Worm (Caenorhabditis elegans) whole organism, mixed stage, embryonic: Measurements from ENCODE around the gene ZK666.4.

Experiments used
- M03D4.4 ChIP-seq: sonication (generic microtip); optimal IDR thresholded peaks from 2 replicates; lab custom pipeline; 2017; ENCODE audit warnings: mild to moderate bottlenecking, missing genetic modification characterization, missing compliant biosample characterization
- bed-3 ChIP-seq: fragments of 200-800 bp; sonication (Bioruptor generic); optimal IDR thresholded peaks from 3 replicates; lab custom pipeline; 2018; ENCODE audit warnings: mild to moderate bottlenecking, missing genetic modification characterization, moderate library complexity, missing compliant biosample characterization
- blmp-1 ChIP-seq: fragments of 150-350 bp; optimal IDR thresholded peaks from 2 replicates; lab custom pipeline; 2014; ENCODE audit warnings: missing biosample characterization, missing genetic modification characterization
- ceh-39 ChIP-seq: fragments of 150-350 bp; optimal IDR thresholded peaks from 2 replicates; lab custom pipeline; 2014; ENCODE audit warnings: missing biosample characterization, missing genetic modification characterization
- ceh-43 ChIP-seq: fragments of 200-800 bp; sonication (Bioruptor generic); optimal IDR thresholded peaks from 2 replicates; lab custom pipeline; 2018; ENCODE audit warnings: mild to moderate bottlenecking, missing genetic modification characterization, moderate library complexity, missing compliant biosample characterization
- ceh-83 ChIP-seq: fragments of 200-800 bp; sonication (Bioruptor generic); optimal IDR thresholded peaks from 2 replicates; lab custom pipeline; 2018; ENCODE audit warnings: mild to moderate bottlenecking, missing genetic modification characterization, missing compliant biosample characterization
- ces-1 ChIP-seq: fragments of 150-350 bp; optimal IDR thresholded peaks from 2 replicates; lab custom pipeline; 2014; ENCODE audit warnings: missing biosample characterization, missing genetic modification reagents, missing genetic modification characterization
- cnd-1 ChIP-seq: fragments of 200-800 bp; sonication (Bioruptor generic); optimal IDR thresholded peaks from 2 replicates; lab custom pipeline; 2018; ENCODE audit warnings: mild to moderate bottlenecking, missing genetic modification characterization, missing compliant biosample characterization
- drap-1 ChIP-seq: fragments of 200-800 bp; sonication (Bioruptor generic); optimal IDR thresholded peaks from 3 replicates; lab custom pipeline; 2018; ENCODE audit warnings: mild to moderate bottlenecking, missing genetic modification characterization, missing compliant biosample characterization
- elt-1 ChIP-seq: sonication (generic microtip); optimal IDR thresholded peaks from 2 replicates; lab custom pipeline; 2017; ENCODE audit warnings: missing genetic modification characterization, mild to moderate bottlenecking, missing compliant biosample characterization, antibody characterized with exemption, moderate library complexity, borderline replicate concordance; ENCODE audit not compliant: insufficient read depth
- elt-3 ChIP-seq: fragments of 150-350 bp; optimal IDR thresholded peaks from 2 replicates; lab custom pipeline; 2014; ENCODE audit warnings: missing biosample characterization, missing genetic modification characterization
- flh-1 ChIP-seq: fragments of 200-800 bp; sonication (Bioruptor generic); optimal IDR thresholded peaks from 2 replicates; lab custom pipeline; 2018; ENCODE audit warnings: mild to moderate bottlenecking, missing genetic modification characterization, moderate library complexity, missing compliant biosample characterization
- ham-2 ChIP-seq: fragments of 200-800 bp; sonication (Bioruptor generic); optimal IDR thresholded peaks from 2 replicates; lab custom pipeline; 2018; ENCODE audit warnings: mild to moderate bottlenecking, missing genetic modification characterization, missing compliant biosample characterization
- hlh-1 ChIP-seq: fragments of 150-350 bp; optimal IDR thresholded peaks from 2 replicates; lab custom pipeline; 2014; ENCODE audit warnings: missing biosample characterization, missing genetic modification reagents, missing genetic modification characterization
- lin-13 ChIP-seq: fragments of 150-350 bp; optimal IDR thresholded peaks from 2 replicates; lab custom pipeline; 2014; ENCODE audit warnings: missing biosample characterization, missing genetic modification characterization
- lin-32 ChIP-seq: fragments of 200-800 bp; sonication (Bioruptor generic); optimal IDR thresholded peaks from 2 replicates; lab custom pipeline; 2018; ENCODE audit warnings: mild to moderate bottlenecking, missing genetic modification characterization, missing compliant biosample characterization
- lsy-2 ChIP-seq: fragments of 150-350 bp; optimal IDR thresholded peaks from 2 replicates; lab custom pipeline; 2014; ENCODE audit warnings: missing biosample characterization, missing genetic modification characterization
- mab-5 ChIP-seq: fragments of 150-350 bp; optimal IDR thresholded peaks from 2 replicates; lab custom pipeline; 2014; ENCODE audit warnings: missing biosample characterization, missing genetic modification characterization
- mep-1 ChIP-seq: fragments of 150-350 bp; optimal IDR thresholded peaks from 2 replicates; lab custom pipeline; 2017; ENCODE audit warnings: missing biosample characterization, missing genetic modification reagents, missing genetic modification characterization, inconsistent platforms
- mls-2 ChIP-seq: sonication (generic microtip); optimal IDR thresholded peaks from 2 replicates; lab custom pipeline; 2016; ENCODE audit warnings: mild to moderate bottlenecking, missing genetic modification characterization, moderate library complexity, missing compliant biosample characterization
- nhr-12 ChIP-seq: fragments of 150-350 bp; optimal IDR thresholded peaks from 2 replicates; lab custom pipeline; 2014; ENCODE audit warnings: missing biosample characterization, missing genetic modification characterization
- nhr-2 ChIP-seq: fragments of 150-350 bp; optimal IDR thresholded peaks from 2 replicates; lab custom pipeline; 2014; ENCODE audit warnings: missing biosample characterization, missing genetic modification characterization
- nhr-237 ChIP-seq: fragments of 150-350 bp; optimal IDR thresholded peaks from 2 replicates; lab custom pipeline; 2014; ENCODE audit warnings: missing biosample characterization, missing genetic modification characterization
- nhr-28 ChIP-seq: fragments of 150-350 bp; optimal IDR thresholded peaks from 2 replicates; lab custom pipeline; 2014; ENCODE audit warnings: missing biosample characterization, missing genetic modification characterization
- nhr-76 ChIP-seq: sonication (generic microtip); optimal IDR thresholded peaks from 2 replicates; lab custom pipeline; 2017; ENCODE audit warnings: missing biosample characterization, missing genetic modification characterization
- pha-4 ChIP-seq: fragments of 150-350 bp; optimal IDR thresholded peaks from 2 replicates; lab custom pipeline; 2018; ENCODE audit warnings: missing biosample characterization, missing genetic modification reagents, missing genetic modification characterization
- sem-2 ChIP-seq: fragments of 200-800 bp; sonication (Bioruptor generic); optimal IDR thresholded peaks from 2 replicates; lab custom pipeline; 2018; ENCODE audit warnings: mild to moderate bottlenecking, missing genetic modification characterization, missing compliant biosample characterization
- snpc-4 ChIP-seq: fragments of 150-350 bp; optimal IDR thresholded peaks from 2 replicates; lab custom pipeline; 2014; ENCODE audit warnings: missing biosample characterization, missing genetic modification characterization
- sptf-1 ChIP-seq: sonication (generic microtip); optimal IDR thresholded peaks from 2 replicates; lab custom pipeline; 2017; ENCODE audit warnings: mild to moderate bottlenecking, missing genetic modification characterization, moderate library complexity, missing compliant biosample characterization
- tbx-8 ChIP-seq: fragments of 200-800 bp; sonication (Bioruptor generic); optimal IDR thresholded peaks from 2 replicates; lab custom pipeline; 2018; ENCODE audit warnings: mild to moderate bottlenecking, missing genetic modification characterization, moderate library complexity, missing compliant biosample characterization
- unc-120 ChIP-seq: sonication (generic microtip); optimal IDR thresholded peaks from 2 replicates; lab custom pipeline; 2017; ENCODE audit warnings: missing genetic modification characterization, missing compliant biosample characterization; ENCODE audit not compliant: poor library complexity, severe bottlenecking
- unc-39 ChIP-seq: fragments of 150-350 bp; optimal IDR thresholded peaks from 2 replicates; lab custom pipeline; 2014; ENCODE audit warnings: missing biosample characterization, missing genetic modification characterization
- unc-62 ChIP-seq: fragments of 150-350 bp; optimal IDR thresholded peaks from 2 replicates; lab custom pipeline; 2014; ENCODE audit warnings: missing biosample characterization, missing genetic modification reagents, missing genetic modification characterization
- zip-8 ChIP-seq: fragments of 150-350 bp; optimal IDR thresholded peaks from 2 replicates; lab custom pipeline; 2014; ENCODE audit warnings: missing biosample characterization, missing genetic modification characterization
- ztf-11 ChIP-seq: fragments of 150-350 bp; optimal IDR thresholded peaks from 2 replicates; lab custom pipeline; 2014; ENCODE audit warnings: missing biosample characterization, missing genetic modification characterization

ZK666.4 gene

ce11 chrII:10501578-10501977, 24.5 kb downstream of the ZK666.4 start:
- TF ChIP-seq sem-2 (no peak), elt-1 (tag; lab: Kevin White, UChicago) (peak; percentile 65), nhr-237 (tag; lab: Kevin White, UChicago) (no peak), drap-1 (GFP tag; lab: Kevin White, UChicago) (no peak), ham-2 (GFP tag; lab: Kevin White, UChicago) (peak; percentile 27), unc-62 (GFP tag; lab: Kevin White, UChicago) (peak; percentile 57), unc-120 (tag; lab: Kevin White, UChicago) (no peak), ces-1 (GFP tag; lab: Kevin White, UChicago) (peak; percentile 37), flh-1 (GFP tag; lab: Kevin White, UChicago) (no peak), blmp-1 (tag; lab: Kevin White, UChicago) (peak; percentile 3)

ce11 chrII:10502491-10503063, 25.5 kb downstream of the ZK666.4 start, which contains the start of gene myrf-1:
Gene myrf-1 (minus strand): TSS chrII:10502541.
- peak; percentile 48 for TF ChIP-seq M03D4.4
- TF ChIP-seq flh-1 (GFP tag; lab: Kevin White, UChicago), result no peak
- peak; percentile 94 for TF ChIP-seq ham-2 (GFP tag; lab: Kevin White, UChicago)
- peak; percentile 74 for TF ChIP-seq sptf-1
- no peak for TF ChIP-seq ceh-43
- no peak for TF ChIP-seq bed-3 (GFP tag; lab: Kevin White, UChicago)
- peak; percentile 76 for TF ChIP-seq ztf-11
- no peak for TF ChIP-seq nhr-76 (tag; lab: Kevin White, UChicago)
- TF ChIP-seq snpc-4 (tag; lab: Kevin White, UChicago), result no peak
- no peak for TF ChIP-seq blmp-1 (tag; lab: Kevin White, UChicago)
- TF ChIP-seq cnd-1 (tag; lab: Kevin White, UChicago), result peak; percentile 61
- peak; percentile 58 for TF ChIP-seq ces-1 (GFP tag; lab: Kevin White, UChicago)
- TF ChIP-seq ceh-83, result no peak
- no peak for TF ChIP-seq nhr-28 (tag; lab: Kevin White, UChicago)
- TF ChIP-seq lin-13 (tag; lab: Kevin White, UChicago), result no peak
- TF ChIP-seq lin-32 (GFP tag; lab: Kevin White, UChicago), result no peak
- peak; percentile 73 for TF ChIP-seq unc-120 (tag; lab: Kevin White, UChicago)
- TF ChIP-seq unc-39, result no peak
- TF ChIP-seq elt-1 (tag; lab: Kevin White, UChicago), result no peak
- no peak for TF ChIP-seq nhr-237 (tag; lab: Kevin White, UChicago)
- peak; percentile 68 for TF ChIP-seq mls-2
- peak; percentile 81 for TF ChIP-seq mep-1 (tag; lab: Kevin White, UChicago)
- no peak for TF ChIP-seq elt-3 (tag; lab: Kevin White, UChicago)
- peak; percentile 33 for TF ChIP-seq hlh-1 (tag; lab: Kevin White, UChicago)
- no peak for TF ChIP-seq mab-5 (tag; lab: Kevin White, UChicago)
- TF ChIP-seq nhr-12 (tag; lab: Kevin White, UChicago), result no peak
- TF ChIP-seq sem-2, result no peak
- TF ChIP-seq zip-8 (tag; lab: Kevin White, UChicago), result no peak
- peak; percentile 65 for TF ChIP-seq drap-1 (GFP tag; lab: Kevin White, UChicago)
- TF ChIP-seq nhr-2, result peak; percentile 46
- peak; percentile 39 for TF ChIP-seq unc-62 (GFP tag; lab: Kevin White, UChicago)
- TF ChIP-seq tbx-8 (GFP tag; lab: Kevin White, UChicago), result no peak
- peak; percentile 44 for TF ChIP-seq pha-4
- no peak for TF ChIP-seq ceh-39 (tag; lab: Kevin White, UChicago)
- peak; percentile 33 for TF ChIP-seq lsy-2 (tag; lab: Kevin White, UChicago)

DNA sequence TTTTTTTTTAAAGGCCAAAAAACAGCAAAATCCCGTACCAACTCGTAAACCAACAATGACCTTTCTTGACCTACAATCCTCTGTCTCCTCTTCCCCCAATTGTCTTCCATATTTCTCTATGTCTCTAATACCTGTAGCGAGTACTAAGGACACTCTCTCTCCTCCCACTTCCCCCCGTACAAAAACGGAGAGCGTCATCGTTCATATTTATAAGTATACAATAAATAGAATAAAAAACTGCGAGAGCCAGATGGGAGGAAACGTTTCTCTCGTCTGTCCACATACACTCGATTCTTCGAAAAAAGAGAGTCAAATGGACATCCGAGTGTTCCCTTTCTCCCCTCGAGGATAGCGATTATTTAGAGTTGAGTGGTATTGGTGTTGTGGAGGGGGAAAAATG, 27.7 kb downstream of the ZK666.4 start:
- TF ChIP-seq nhr-2 (peak; percentile 83), unc-120 (tag; lab: Kevin White, UChicago) (no peak), ceh-39 (tag; lab: Kevin White, UChicago) (no peak), lsy-2 (tag; lab: Kevin White, UChicago) (no peak), nhr-76 (tag; lab: Kevin White, UChicago) (no peak), mep-1 (tag; lab: Kevin White, UChicago) (peak; percentile 17), cnd-1 (tag; lab: Kevin White, UChicago) (peak; percentile 23)
- TF ChIP-seq, all 35 proteins: peak for 3
